Worm (Caenorhabditis elegans) whole organism, early embryonic: Measurements from ENCODE around the gene Y47D3A.20.

Experiments used
- ama-1 ChIP-seq: fragments of 150-350 bp; optimal IDR thresholded peaks from 2 replicates; lab custom pipeline; 2014
- ets-7 ChIP-seq: sonication (generic microtip); optimal IDR thresholded peaks from 2 replicates; lab custom pipeline; 2016; ENCODE audit warnings: missing genotype, missing genetic modification characterization, missing compliant biosample characterization
- scrt-1 ChIP-seq: fragments of 200-800 bp; sonication (Bioruptor generic); IDR thresholded peaks from 2 replicates; pipeline ENCODE4 v1.3.6; 2022; ENCODE audit warnings: missing genetic modification characterization, missing compliant biosample characterization
- tbx-11 ChIP-seq: fragments of 200-800 bp; sonication (Bioruptor generic); IDR thresholded peaks from 2 replicates; pipeline ENCODE4 v1.3.6; 2022; ENCODE audit warnings: missing genetic modification characterization, missing compliant biosample characterization

ce11 chrIII:11231969-11232368 is 42.9 kb upstream of the Y47D3A.20 start, which contains the start of gene elo-8:
- TF ChIP-seq ama-1 (lab: Kevin White, UChicago) (no peak), scrt-1 (GFP tag; lab: Robert Waterston, UW) (no peak), tbx-11 (GFP tag; lab: Robert Waterston, UW) (no peak), ets-7 (tag; lab: Kevin White, UChicago) (no peak)
